Worm (Caenorhabditis elegans): ENCODE results near the gene nspd-2.

DNA sequence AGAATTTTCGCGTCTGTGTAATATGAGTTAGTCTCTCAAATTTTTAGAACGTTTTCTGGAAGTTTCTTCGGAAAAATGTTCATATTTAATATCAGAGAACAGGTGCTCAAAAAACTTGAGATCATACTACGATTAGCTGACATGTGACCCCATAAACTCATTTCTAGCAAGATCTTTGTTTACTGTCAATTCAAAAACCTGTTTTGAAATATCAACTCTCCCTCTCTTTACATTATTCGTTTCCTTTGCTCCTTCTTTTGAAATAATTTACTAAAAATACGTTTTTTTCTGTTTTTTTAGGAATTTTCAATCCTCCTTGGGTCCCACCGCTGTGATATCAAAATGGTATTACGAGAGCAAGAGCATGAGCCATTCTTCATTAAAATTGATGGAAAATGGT lies 44.7 kb upstream of the nspd-2 start, which contains the start of gene fat-4:
- TF ChIP-seq F26F4.8 (GFP tag; conservative IDR thresholded peaks at IDR 0.05) (no peak), unc-39 (tag; optimal IDR thresholded peaks at IDR 0.05) (no peak), ama-1 (optimal IDR thresholded peaks at IDR 0.05) (no peak), lin-1 (GFP tag; IDR thresholded peaks at IDR 0.05) (no peak)
